Worm (Caenorhabditis elegans) whole organism, L4 larva: ENCODE measurements around the gene dnpp-1.

Experiments used
- F37D6.2 ChIP-seq: sonication (generic microtip); optimal IDR thresholded peaks from 2 replicates; lab custom pipeline; 2016; ENCODE audit warnings: mild to moderate bottlenecking, missing genetic modification characterization, missing compliant biosample characterization
- R02D3.7 ChIP-seq: fragments of 150-350 bp; sonication (generic microtip); optimal IDR thresholded peaks from 3 replicates; lab custom pipeline; 2014; ENCODE audit warnings: missing biosample characterization, missing genetic modification characterization
- Y5F2A.4 ChIP-seq: fragments of 200-800 bp; sonication (Bioruptor generic); optimal IDR thresholded peaks from 2 replicates; lab custom pipeline; 2018; ENCODE audit warnings: mild to moderate bottlenecking, missing genetic modification characterization, missing compliant biosample characterization
- ZK337.2 ChIP-seq: fragments of 200-800 bp; sonication (Bioruptor generic); IDR thresholded peaks from 2 replicates; pipeline ENCODE4 v1.3.6; 2022; ENCODE audit warnings: missing genetic modification reagents, missing genetic modification characterization, missing compliant biosample characterization
- ama-1 ChIP-seq: fragments of 150-350 bp; optimal IDR thresholded peaks from 2 replicates; lab custom pipeline; 2014; ENCODE audit warnings: inconsistent platforms, mixed read lengths
- ceh-20 ChIP-seq: fragments of 200-800 bp; sonication (Bioruptor generic); IDR thresholded peaks from 2 replicates; pipeline ENCODE4 v1.3.6; 2022; ENCODE audit warnings: missing genetic modification reagents, missing genetic modification characterization, missing compliant biosample characterization
- ceh-62 ChIP-seq: sonication (generic microtip); optimal IDR thresholded peaks from 2 replicates; lab custom pipeline; 2017; ENCODE audit warnings: missing biosample characterization, missing genetic modification characterization
- ceh-82 ChIP-seq: sonication (generic microtip); optimal IDR thresholded peaks from 2 replicates; lab custom pipeline; 2017; ENCODE audit warnings: missing biosample characterization, missing genetic modification characterization
- cey-2 ChIP-seq: sonication (generic microtip); optimal IDR thresholded peaks from 3 replicates; lab custom pipeline; 2017; ENCODE audit warnings: missing genetic modification characterization, mild to moderate bottlenecking, missing compliant biosample characterization, antibody characterized with exemption, borderline replicate concordance; ENCODE audit not compliant: insufficient read depth
- daf-16 ChIP-seq, 3 experiments: sonication (generic microtip); optimal IDR thresholded peaks; 2 replicates each; lab custom pipeline; 2016 to 2017; ENCODE audit warnings: missing genetic modification characterization in 3 of 3, missing genetic modification reagents in 3 of 3, mild to moderate bottlenecking in 2 of 3, missing compliant biosample characterization in 2 of 3, missing biosample characterization in 1 of 3, moderate library complexity in 1 of 3
- dmd-6 ChIP-seq: fragments of 200-800 bp; sonication (Bioruptor generic); IDR thresholded peaks from 2 replicates; pipeline ENCODE4 v1.3.6; 2022; ENCODE audit warnings: missing genetic modification reagents, missing genetic modification characterization, missing compliant biosample characterization
- dmd-9 ChIP-seq: fragments of 200-800 bp; sonication (Bioruptor generic); IDR thresholded peaks from 2 replicates; pipeline ENCODE4 v1.3.6; 2022; ENCODE audit warnings: missing genetic modification reagents, missing genetic modification characterization, missing compliant biosample characterization
- dve-1 ChIP-seq: sonication (generic microtip); optimal IDR thresholded peaks from 2 replicates; lab custom pipeline; 2017; ENCODE audit warnings: antibody characterized with exemption, mild to moderate bottlenecking, missing genetic modification characterization, missing compliant biosample characterization; ENCODE audit not compliant: insufficient read depth
- hlh-11 ChIP-seq: fragments of 200-800 bp; sonication (Bioruptor generic); optimal IDR thresholded peaks from 2 replicates; lab custom pipeline; 2018; ENCODE audit warnings: mild to moderate bottlenecking, missing genetic modification characterization, missing compliant biosample characterization
- hlh-30 ChIP-seq: sonication (generic microtip); optimal IDR thresholded peaks from 2 replicates; lab custom pipeline; 2017; ENCODE audit warnings: antibody characterized with exemption, mild to moderate bottlenecking, missing genetic modification characterization, missing compliant biosample characterization; ENCODE audit not compliant: insufficient read depth
- hmg-1.1 ChIP-seq: fragments of 200-800 bp; sonication (Bioruptor generic); IDR thresholded peaks from 2 replicates; pipeline ENCODE4 v1.3.6; 2022; ENCODE audit warnings: missing genetic modification reagents, missing genetic modification characterization, missing compliant biosample characterization
- jun-1 ChIP-seq: fragments of 150-350 bp; optimal IDR thresholded peaks from 2 replicates; lab custom pipeline; 2014; ENCODE audit warnings: missing biosample characterization, missing genetic modification reagents, missing genetic modification characterization
- lim-7 ChIP-seq: fragments of 200-800 bp; sonication (Bioruptor generic); IDR thresholded peaks from 2 replicates; pipeline ENCODE4 v1.3.6; 2022; ENCODE audit warnings: missing genetic modification characterization, missing compliant biosample characterization
- lin-1 ChIP-seq: fragments of 200-800 bp; sonication (Bioruptor generic); IDR thresholded peaks from 2 replicates; pipeline ENCODE4 v1.3.6; 2022; ENCODE audit warnings: missing genetic modification reagents, missing genetic modification characterization, missing compliant biosample characterization
- lin-15B ChIP-seq: fragments of 150-350 bp; sonication (generic microtip); optimal IDR thresholded peaks from 3 replicates; lab custom pipeline; 2014; ENCODE audit warnings: missing biosample characterization, missing genetic modification characterization
- lin-29 ChIP-seq: fragments of 200-800 bp; sonication (Bioruptor generic); IDR thresholded peaks from 2 replicates; pipeline ENCODE4 v1.3.6; 2022; ENCODE audit warnings: missing genetic modification reagents, missing genetic modification characterization, missing compliant biosample characterization
- madf-5 ChIP-seq, 2 experiments: fragments of 200-800 bp; sonication (Bioruptor generic); IDR thresholded peaks; 2 replicates each; pipeline ENCODE4 v1.3.6; 2022; ENCODE audit warnings: missing compliant biosample characterization in 2 of 2, missing genetic modification characterization in 2 of 2
- mxl-2 ChIP-seq: fragments of 200-800 bp; sonication (Bioruptor generic); conservative IDR thresholded peaks from 2 replicates; pipeline ENCODE4 v1.3.6; 2022; ENCODE audit warnings: missing genetic modification reagents, missing genetic modification characterization, missing compliant biosample characterization
- nhr-102 ChIP-seq: sonication (generic microtip); optimal IDR thresholded peaks from 2 replicates; lab custom pipeline; 2016; ENCODE audit warnings: mild to moderate bottlenecking, missing genetic modification characterization, moderate library complexity, missing compliant biosample characterization
- nhr-111 ChIP-seq: fragments of 200-800 bp; sonication (Bioruptor generic); optimal IDR thresholded peaks from 2 replicates; lab custom pipeline; 2018; ENCODE audit warnings: mild to moderate bottlenecking, missing genetic modification characterization, missing compliant biosample characterization
- nhr-28 ChIP-seq: fragments of 150-350 bp; optimal IDR thresholded peaks from 2 replicates; lab custom pipeline; 2014; ENCODE audit warnings: missing biosample characterization, missing genetic modification characterization
- nhr-76 ChIP-seq: fragments of 150-350 bp; optimal IDR thresholded peaks from 2 replicates; lab custom pipeline; 2014; ENCODE audit warnings: missing biosample characterization, missing genetic modification characterization
- php-3 ChIP-seq: fragments of 200-800 bp; sonication (Bioruptor generic); IDR thresholded peaks from 2 replicates; pipeline ENCODE4 v1.3.6; 2022; ENCODE audit warnings: missing genetic modification reagents, missing genetic modification characterization, missing compliant biosample characterization
- pqm-1 ChIP-seq: sonication (generic microtip); optimal IDR thresholded peaks from 2 replicates; lab custom pipeline; 2017; ENCODE audit warnings: missing biosample characterization, missing genetic modification characterization
- rbr-2 ChIP-seq: sonication (generic microtip); optimal IDR thresholded peaks from 2 replicates; lab custom pipeline; 2016; ENCODE audit warnings: missing genotype, missing genetic modification characterization, missing compliant biosample characterization
- saeg-2 ChIP-seq: fragments of 200-800 bp; sonication (Bioruptor generic); IDR thresholded peaks from 2 replicates; pipeline ENCODE4 v1.3.6; 2022; ENCODE audit warnings: missing genetic modification reagents, missing genetic modification characterization, missing compliant biosample characterization
- sdz-12 ChIP-seq: fragments of 200-800 bp; sonication (Bioruptor generic); optimal IDR thresholded peaks from 2 replicates; lab custom pipeline; 2018; ENCODE audit warnings: mild to moderate bottlenecking, missing genetic modification characterization, missing compliant biosample characterization
- skn-1 ChIP-seq: fragments of 150-350 bp; optimal IDR thresholded peaks from 2 replicates; lab custom pipeline; 2014; ENCODE audit warnings: missing biosample characterization, missing genetic modification characterization
- spr-1 ChIP-seq: sonication (generic microtip); optimal IDR thresholded peaks from 2 replicates; lab custom pipeline; 2016; ENCODE audit warnings: mild to moderate bottlenecking, missing genetic modification characterization, missing compliant biosample characterization
- spr-3 ChIP-seq: fragments of 200-800 bp; sonication (Bioruptor generic); optimal IDR thresholded peaks from 2 replicates; lab custom pipeline; 2018; ENCODE audit warnings: mild to moderate bottlenecking, missing genetic modification characterization, missing compliant biosample characterization
- tra-1 ChIP-seq: fragments of 200-800 bp; sonication (Bioruptor generic); IDR thresholded peaks from 2 replicates; pipeline ENCODE4 v1.3.6; 2022; ENCODE audit warnings: missing genetic modification reagents, missing genetic modification characterization, missing compliant biosample characterization
- unc-130 ChIP-seq: sonication (generic microtip); optimal IDR thresholded peaks from 2 replicates; lab custom pipeline; 2016; ENCODE audit warnings: missing genetic modification reagents, missing genetic modification characterization, missing compliant biosample characterization
- unc-39 ChIP-seq: sonication (generic microtip); optimal IDR thresholded peaks from 2 replicates; lab custom pipeline; 2017; ENCODE audit warnings: missing biosample characterization, missing genetic modification characterization
- unc-62 ChIP-seq, 3 experiments: fragments of 150-350 bp in 1 of 3; sonication (generic microtip); optimal IDR thresholded peaks in 2 of 3; peaks in 1 of 3; 1 replicate in 1 of 3; 2 replicates in 2 of 3; lab custom pipeline; 2014 to 2017; ENCODE audit warnings: missing biosample characterization in 3 of 3, missing genetic modification characterization in 3 of 3, missing genetic modification reagents in 3 of 3, missing genotype in 1 of 3
- vab-7 ChIP-seq: fragments of 200-800 bp; sonication (Bioruptor generic); IDR thresholded peaks from 2 replicates; pipeline ENCODE4 v1.3.6; 2022; ENCODE audit warnings: missing genetic modification reagents, missing genetic modification characterization, missing compliant biosample characterization
- zag-1 ChIP-seq: fragments of 150-350 bp; optimal IDR thresholded peaks from 2 replicates; lab custom pipeline; 2014; ENCODE audit warnings: missing biosample characterization, missing genetic modification characterization
- zfp-3 ChIP-seq: fragments of 200-800 bp; sonication (Bioruptor generic); conservative IDR thresholded peaks from 2 replicates; pipeline ENCODE4 v1.3.6; 2022; ENCODE audit warnings: missing genetic modification reagents, missing genetic modification characterization, missing compliant biosample characterization
- zip-11 ChIP-seq: fragments of 200-800 bp; sonication (Bioruptor generic); IDR thresholded peaks from 2 replicates; pipeline ENCODE4 v1.3.6; 2022; ENCODE audit warnings: missing genetic modification characterization, missing compliant biosample characterization
- ztf-11 ChIP-seq: fragments of 150-350 bp; optimal IDR thresholded peaks from 2 replicates; lab custom pipeline; 2014; ENCODE audit warnings: missing biosample characterization, missing genetic modification characterization
- ztf-7 ChIP-seq: fragments of 150-350 bp; optimal IDR thresholded peaks from 2 replicates; lab custom pipeline; 2014; ENCODE audit warnings: missing biosample characterization, missing genetic modification characterization

The dnpp-1 gene

ce11 chrIII:5814098-5814497, 49.5 kb downstream of the dnpp-1 start:
- peak; percentile 47 for TF ChIP-seq nhr-28 (tag; lab: Kevin White, UChicago)
- TF ChIP-seq lin-15B (tag; lab: Kevin White, UChicago), result no peak
- no peak for TF ChIP-seq lim-7 (GFP tag; lab: Robert Waterston, UW)
- TF ChIP-seq ztf-7, result no peak
- TF ChIP-seq hmg-1.1, result no peak
- no peak for TF ChIP-seq dmd-9 (GFP tag; lab: Robert Waterston, UW)
- TF ChIP-seq daf-16 (GFP tag; optimal IDR thresholded peaks at IDR 0.05; lab: Kevin White, UChicago), result no peak
- peak; percentile 22 for TF ChIP-seq daf-16 (tag; optimal IDR thresholded peaks at IDR 0.05; lab: Kevin White, UChicago)
- TF ChIP-seq dmd-6 (GFP tag; lab: Robert Waterston, UW), result peak; percentile 62
- no peak for TF ChIP-seq sdz-12 (GFP tag; lab: Kevin White, UChicago)
- TF ChIP-seq tra-1 (GFP tag; lab: Robert Waterston, UW), result no peak
- no peak for TF ChIP-seq vab-7 (GFP tag; lab: Robert Waterston, UW)
- no peak for TF ChIP-seq ceh-82 (tag; lab: Kevin White, UChicago)
- no peak for TF ChIP-seq unc-130 (GFP tag; lab: Kevin White, UChicago)
- no peak for TF ChIP-seq zip-11 (GFP tag; lab: Robert Waterston, UW)
- TF ChIP-seq lin-29, result no peak
- no peak for TF ChIP-seq Y5F2A.4 (GFP tag; lab: Kevin White, UChicago)
- TF ChIP-seq php-3 (GFP tag; lab: Robert Waterston, UW), result peak; percentile 26; the same call in 1 of the 2 replicates
- no peak for TF ChIP-seq spr-1 (tag; lab: Kevin White, UChicago)
- peak; percentile 53; the same call in 1 of the 2 replicates for TF ChIP-seq lin-1 (GFP tag; lab: Robert Waterston, UW)
- TF ChIP-seq hlh-11 (tag; lab: Kevin White, UChicago), result peak; percentile 27
- peak; percentile 40 for TF ChIP-seq dve-1 (tag; lab: Kevin White, UChicago)
- TF ChIP-seq pqm-1 (tag; lab: Kevin White, UChicago), result peak; percentile 57

ce11 chrIII:5813501-5813900, 50.1 kb downstream of the dnpp-1 start:
- TF ChIP-seq daf-16 (GFP tag; optimal IDR thresholded peaks at IDR 0.05; lab: Kevin White, UChicago) (no peak), daf-16 (tag; optimal IDR thresholded peaks at IDR 0.05; lab: Kevin White, UChicago) (peak; percentile 28), skn-1 (tag; lab: Kevin White, UChicago) (no peak), nhr-28 (tag; lab: Kevin White, UChicago) (peak; percentile 32), unc-62 (GFP tag; optimal IDR thresholded peaks at IDR 0.05 in 1 of 2; lab: Kevin White, UChicago) (peak in 1 of 2 experiments; percentile 22), unc-62 (tag; optimal IDR thresholded peaks at IDR 0.05; lab: Kevin White, UChicago) (no peak), dve-1 (tag; lab: Kevin White, UChicago) (peak; percentile 49), hlh-11 (tag; lab: Kevin White, UChicago) (peak; percentile 61), tra-1 (GFP tag; lab: Robert Waterston, UW) (peak; percentile 96), dmd-6 (GFP tag; lab: Robert Waterston, UW) (peak; percentile 92), jun-1 (no peak), hlh-30 (tag; lab: Kevin White, UChicago) (peak; percentile 9), ceh-20 (peak; percentile 95), php-3 (GFP tag; lab: Robert Waterston, UW) (peak; percentile 99), ama-1 (no peak)

ce11 chrIII:5812672-5813071, 50.9 kb downstream of the dnpp-1 start:
- TF ChIP-seq cey-2 (tag; lab: Kevin White, UChicago), result no peak
- peak in 1 of 2 experiments; percentile 60 for TF ChIP-seq unc-62 (GFP tag; optimal IDR thresholded peaks at IDR 0.05 in 1 of 2; lab: Kevin White, UChicago)
- no peak for TF ChIP-seq unc-62 (tag; optimal IDR thresholded peaks at IDR 0.05; lab: Kevin White, UChicago)
- TF ChIP-seq spr-3 (GFP tag; lab: Kevin White, UChicago), result no peak
- TF ChIP-seq saeg-2 (GFP tag; lab: Robert Waterston, UW), result no peak
- no peak for TF ChIP-seq F37D6.2
- TF ChIP-seq ZK337.2, result no peak
- no peak for TF ChIP-seq pqm-1 (tag; lab: Kevin White, UChicago)
- TF ChIP-seq madf-5 (GFP tag; IDR thresholded peaks at IDR 0.05; lab: Robert Waterston, UW), result no peak
- peak; percentile 74 for TF ChIP-seq hlh-30 (tag; lab: Kevin White, UChicago)
- peak; percentile 61 for TF ChIP-seq nhr-28 (tag; lab: Kevin White, UChicago)
- TF ChIP-seq unc-130 (GFP tag; lab: Kevin White, UChicago), result no peak
- no peak for TF ChIP-seq rbr-2 (tag; lab: Kevin White, UChicago)
- TF ChIP-seq spr-1 (tag; lab: Kevin White, UChicago), result no peak
- TF ChIP-seq lin-29, result no peak
- TF ChIP-seq mxl-2 (GFP tag; lab: Robert Waterston, UW), result no peak
- no peak for TF ChIP-seq zfp-3 (GFP tag; lab: Robert Waterston, UW)
- no peak for TF ChIP-seq unc-39 (tag; lab: Kevin White, UChicago)
- no peak for TF ChIP-seq ztf-11
- TF ChIP-seq R02D3.7 (tag; lab: Kevin White, UChicago), result no peak
- no peak for TF ChIP-seq ceh-62 (tag; lab: Kevin White, UChicago)
- no peak for TF ChIP-seq nhr-111 (GFP tag; lab: Kevin White, UChicago)
- TF ChIP-seq zag-1, result no peak
- no peak for TF ChIP-seq nhr-102 (tag; lab: Kevin White, UChicago)
- TF ChIP-seq nhr-76 (tag; lab: Kevin White, UChicago), result no peak
